Worm (Caenorhabditis elegans): ENCODE data around the gene fbxb-64.

The fbxb-64 gene

DNA sequence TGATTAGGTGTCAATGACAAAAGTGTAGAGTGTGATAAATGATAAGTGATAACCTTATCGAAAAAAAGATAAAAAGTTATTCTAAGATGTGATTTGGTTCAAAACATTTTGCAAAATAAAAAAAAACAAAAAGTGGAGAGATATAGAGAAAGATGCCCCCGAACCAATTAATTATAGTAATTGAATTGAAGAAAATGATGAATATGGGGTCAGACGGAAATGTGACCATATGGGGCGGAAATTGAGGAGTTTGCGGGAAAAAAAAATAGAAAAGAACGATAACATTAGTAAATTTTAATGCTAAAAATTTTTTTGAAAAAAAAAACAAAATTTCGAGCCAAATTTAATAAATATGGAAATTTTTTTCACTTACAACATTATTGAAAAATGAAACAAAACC, 41.4 kb downstream of the fbxb-64 start:
- TF ChIP-seq unc-42 (tag; optimal IDR thresholded peaks at IDR 0.05) (peak; percentile 54), elt-2 (tag; optimal IDR thresholded peaks at IDR 0.05) (peak; percentile 56), mec-3 (tag; optimal IDR thresholded peaks at IDR 0.05; ENCODE audit: borderline replicate concordance) (no peak), ceh-19 (GFP tag; optimal IDR thresholded peaks at IDR 0.05) (no peak), hlh-13 (GFP tag; optimal IDR thresholded peaks at IDR 0.05) (no peak)

DNA sequence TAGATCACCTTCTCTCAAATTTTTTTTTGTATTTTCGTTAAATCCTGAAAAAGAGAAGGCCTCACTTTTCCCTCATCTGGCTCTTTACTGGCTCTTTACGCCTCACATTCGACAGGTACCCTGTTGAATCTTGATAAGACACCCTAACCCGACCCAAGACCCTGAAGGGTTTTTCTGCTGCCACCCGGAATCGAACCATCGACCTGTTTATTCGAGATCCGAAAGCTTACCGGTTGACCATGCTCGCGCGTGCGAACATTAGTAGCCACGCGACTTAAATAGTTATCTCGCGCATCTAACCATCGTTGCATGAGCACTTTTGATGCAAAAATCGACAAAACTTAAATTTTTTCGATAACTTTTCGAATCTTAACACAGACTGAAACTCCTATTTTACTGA, 42.1 kb downstream of the fbxb-64 start:
- TF ChIP-seq unc-3 (GFP tag; conservative IDR thresholded peaks at IDR 0.05) (no peak), unc-3 (tag; optimal IDR thresholded peaks at IDR 0.05) (no peak), hlh-15 (tag; optimal IDR thresholded peaks at IDR 0.05) (no peak), hlh-8 (tag; optimal IDR thresholded peaks at IDR 0.05) (no peak)

DNA sequence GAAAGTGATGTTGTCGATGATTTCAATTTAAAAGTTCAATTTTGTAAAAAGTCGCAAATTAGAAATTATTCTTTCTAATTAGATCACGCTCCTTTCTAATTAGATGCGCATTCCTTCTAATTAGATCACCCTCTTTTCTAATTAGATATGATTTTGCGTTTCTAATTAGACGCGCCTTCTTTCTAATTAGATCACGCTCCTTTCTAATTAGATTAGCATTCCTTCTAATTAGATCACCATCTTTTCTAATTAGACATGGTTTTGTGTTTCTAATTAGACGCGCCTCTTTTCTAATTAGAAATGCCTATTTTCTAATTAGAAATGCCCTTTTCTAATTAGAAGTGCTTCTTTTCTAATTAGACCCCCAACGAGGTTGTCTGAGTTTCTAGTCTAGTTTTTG, 43.6 kb downstream of the fbxb-64 start:
- TF ChIP-seq unc-42 (tag; optimal IDR thresholded peaks at IDR 0.05) (peak; percentile 56), eyg-1 (tag; optimal IDR thresholded peaks at IDR 0.05) (no peak), ceh-2 (tag; optimal IDR thresholded peaks at IDR 0.05) (no peak), ref-2 (tag; optimal IDR thresholded peaks at IDR 0.05) (no peak), ztf-16 (tag; optimal IDR thresholded peaks at IDR 0.05) (no peak), unc-86 (tag; optimal IDR thresholded peaks at IDR 0.05) (no peak), hlh-8 (tag; optimal IDR thresholded peaks at IDR 0.05) (no peak), ets-4 (tag; optimal IDR thresholded peaks at IDR 0.05) (no peak), ceh-19 (GFP tag; optimal IDR thresholded peaks at IDR 0.05) (no peak), nfya-1 (tag; optimal IDR thresholded peaks at IDR 0.05) (no peak), ceh-14 (tag; optimal IDR thresholded peaks at IDR 0.05) (peak; percentile 28)

- TF ChIP-seq zip-5 (tag; optimal IDR thresholded peaks at IDR 0.05) (no peak), npax-4 (tag; optimal IDR thresholded peaks at IDR 0.05) (no peak), K09A11.1 (tag; optimal IDR thresholded peaks at IDR 0.05; ENCODE audit: insufficient read depth) (no peak), tbx-2 (tag; optimal IDR thresholded peaks at IDR 0.05) (no peak), tbx-7 (tag; optimal IDR thresholded peaks at IDR 0.05) (no peak), ceh-2 (tag; optimal IDR thresholded peaks at IDR 0.05) (no peak), unc-42 (tag; optimal IDR thresholded peaks at IDR 0.05) (peak; percentile 87), ama-1 (optimal IDR thresholded peaks at IDR 0.05) (no peak), pag-3 (tag; optimal IDR thresholded peaks at IDR 0.05; ENCODE audit: borderline replicate concordance) (peak; percentile 44), ceh-31 (tag; optimal IDR thresholded peaks at IDR 0.05) (peak; percentile 16), syd-9 (tag; optimal IDR thresholded peaks at IDR 0.05) (no peak), lin-11 (tag; optimal IDR thresholded peaks at IDR 0.05) (no peak), pat-9 (tag; optimal IDR thresholded peaks at IDR 0.05) (no peak), sox-4 (tag; optimal IDR thresholded peaks at IDR 0.05) (no peak), C08G9.2 (tag; optimal IDR thresholded peaks at IDR 0.05) (no peak)
Observed at ce11 chrV:19358039-19358438, 45.0 kb downstream of the fbxb-64 start.

DNA sequence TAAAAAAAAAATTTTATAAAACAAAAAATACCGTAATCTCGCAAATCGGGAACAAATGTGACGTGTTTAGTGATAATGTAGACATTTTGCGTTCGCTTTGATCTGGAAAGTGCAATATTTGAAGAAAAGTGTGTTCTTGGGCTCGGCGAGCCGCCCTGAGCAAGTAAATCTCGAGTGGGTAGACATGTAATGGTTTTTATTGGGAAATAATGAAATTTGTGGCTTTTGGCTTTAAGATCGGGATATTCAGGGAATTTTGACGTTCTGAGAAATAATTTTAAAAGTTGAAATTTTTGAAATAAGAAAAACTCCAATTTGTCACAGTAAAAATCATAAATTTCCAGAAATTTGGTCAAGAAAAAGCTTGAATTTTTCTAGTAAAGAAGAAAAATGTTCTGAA, 49.5 kb downstream of the fbxb-64 start, which contains the start of gene C14B4.2:
C14B4.2 (minus strand) TSS at position 101 of the 400 bp plus-strand sequence.
- TF ChIP-seq hlh-13 (GFP tag; optimal IDR thresholded peaks at IDR 0.05) (no peak), lim-6 (tag; optimal IDR thresholded peaks at IDR 0.05) (no peak), fkh-6 (tag; optimal IDR thresholded peaks at IDR 0.05) (no peak), pha-4 (tag; optimal IDR thresholded peaks at IDR 0.05) (no peak), ama-1 (optimal IDR thresholded peaks at IDR 0.05) (no peak), hlh-6 (tag; optimal IDR thresholded peaks at IDR 0.05) (no peak), pros-1 (tag; optimal IDR thresholded peaks at IDR 0.05) (no peak), ceh-6 (GFP tag; optimal IDR thresholded peaks at IDR 0.05) (no peak), dmd-4 (tag; optimal IDR thresholded peaks at IDR 0.05; ENCODE audit: borderline replicate concordance) (no peak), T23F11.4 (GFP tag; optimal IDR thresholded peaks at IDR 0.05) (no peak), sox-2 (GFP tag; IDR thresholded peaks at IDR 0.05) (no peak), elt-4 (tag; optimal IDR thresholded peaks at IDR 0.05) (no peak), ceh-48 (tag; optimal IDR thresholded peaks at IDR 0.05) (no peak), odd-2 (tag; optimal IDR thresholded peaks at IDR 0.05) (no peak), K09A11.1 (tag; optimal IDR thresholded peaks at IDR 0.05; ENCODE audit: insufficient read depth) (no peak), ahr-1 (tag; optimal IDR thresholded peaks at IDR 0.05) (no peak)

All from whole organism, late embryonic.